Worm (Caenorhabditis elegans) whole organism, L4 larva: ENCODE measurements around the gene spe-41.

Source experiments
- ceh-44 ChIP-seq: fragments of 200-800 bp; sonication (Bioruptor generic); IDR thresholded peaks from 2 replicates; pipeline ENCODE4 v1.3.6; 2022; ENCODE audit warnings: missing genetic modification reagents, missing genetic modification characterization, missing compliant biosample characterization
- ctbp-1 ChIP-seq: fragments of 200-800 bp; sonication (Bioruptor generic); IDR thresholded peaks from 2 replicates; pipeline ENCODE4 v1.3.6; 2022; ENCODE audit warnings: missing genetic modification reagents, missing genetic modification characterization, missing compliant biosample characterization
- hmg-1.1 ChIP-seq: fragments of 200-800 bp; sonication (Bioruptor generic); IDR thresholded peaks from 2 replicates; pipeline ENCODE4 v1.3.6; 2022; ENCODE audit warnings: missing genetic modification reagents, missing genetic modification characterization, missing compliant biosample characterization
- lin-13 ChIP-seq: fragments of 150-350 bp; optimal IDR thresholded peaks from 2 replicates; lab custom pipeline; 2014; ENCODE audit warnings: missing biosample characterization, missing genetic modification reagents, missing genetic modification characterization
- madf-5 ChIP-seq, 2 experiments: fragments of 200-800 bp; sonication (Bioruptor generic); IDR thresholded peaks; 2 replicates each; pipeline ENCODE4 v1.3.6; 2022; ENCODE audit warnings: missing compliant biosample characterization in 2 of 2, missing genetic modification characterization in 2 of 2
- mes-2 ChIP-seq: sonication (generic microtip); optimal IDR thresholded peaks from 2 replicates; lab custom pipeline; 2016; ENCODE audit warnings: missing genotype, mild to moderate bottlenecking, missing genetic modification characterization, missing compliant biosample characterization; ENCODE audit not compliant: poor library complexity, severe bottlenecking
- nhr-76 ChIP-seq: fragments of 150-350 bp; optimal IDR thresholded peaks from 2 replicates; lab custom pipeline; 2014; ENCODE audit warnings: missing biosample characterization, missing genetic modification characterization
- rbr-2 ChIP-seq: sonication (generic microtip); optimal IDR thresholded peaks from 2 replicates; lab custom pipeline; 2016; ENCODE audit warnings: missing genotype, missing genetic modification characterization, missing compliant biosample characterization
- saeg-2 ChIP-seq: fragments of 200-800 bp; sonication (Bioruptor generic); IDR thresholded peaks from 2 replicates; pipeline ENCODE4 v1.3.6; 2022; ENCODE audit warnings: missing genetic modification reagents, missing genetic modification characterization, missing compliant biosample characterization

DNA sequence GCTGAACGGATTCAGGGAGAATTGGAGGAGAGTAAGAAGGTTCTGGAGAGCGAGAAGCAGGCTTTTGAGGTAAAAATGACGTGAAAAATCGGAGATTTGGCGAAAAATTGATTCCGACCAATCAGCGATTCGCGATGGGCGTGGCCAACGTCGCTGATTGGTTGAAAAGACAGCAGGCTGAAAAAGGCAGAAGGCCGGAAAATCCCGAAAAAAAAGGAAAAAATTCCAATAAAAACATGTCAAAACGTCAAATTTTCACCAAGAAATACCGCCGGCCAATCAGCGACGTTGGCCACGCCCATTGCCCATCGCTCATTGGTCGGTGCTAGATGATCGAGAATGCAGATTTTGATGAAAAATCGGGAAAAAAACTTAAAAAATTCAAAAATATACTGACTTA is 26.6 kb downstream of the spe-41 start:
- TF ChIP-seq hmg-1.1 (no peak), ctbp-1 (GFP tag; lab: Robert Waterston, UW) (no peak), lin-13 (no peak), saeg-2 (GFP tag; lab: Robert Waterston, UW) (no peak), madf-5 (GFP tag; IDR thresholded peaks at IDR 0.05; lab: Robert Waterston, UW) (no peak), rbr-2 (no peak), nhr-76 (tag; lab: Kevin White, UChicago) (no peak), ceh-44 (GFP tag; lab: Robert Waterston, UW) (no peak), mes-2 (no peak)
